Worm (Caenorhabditis elegans) whole organism, young adult: ENCODE results near the gene C13F10.8.

Source experiments
- him-1 ChIP-seq: sonication (generic microtip); optimal IDR thresholded peaks from 2 replicates; lab custom pipeline; 2016; ENCODE audit warnings: missing genotype, missing genetic modification reagents, missing genetic modification characterization, missing compliant biosample characterization
- nfya-1 ChIP-seq: sonication (generic microtip); optimal IDR thresholded peaks from 2 replicates; lab custom pipeline; 2017; ENCODE audit warnings: antibody characterized with exemption, missing compliant biosample characterization, missing genetic modification characterization, borderline replicate concordance; ENCODE audit not compliant: insufficient read depth

- TF ChIP-seq him-1 (tag; lab: Kevin White, UChicago) (no peak), nfya-1 (no peak)
These were observed 34.3 kb upstream of the C13F10.8 start, which contains the start of gene C05C8.8 for ce11 chrV:7255095-7255494.
